Worm (Caenorhabditis elegans) whole organism, L4 larva: ENCODE results near the gene fbxa-9.

ENCODE experiments used
- F26F4.8 ChIP-seq: fragments of 200-800 bp; sonication (Bioruptor generic); conservative IDR thresholded peaks from 2 replicates; pipeline ENCODE4 v1.3.6; 2022; ENCODE audit warnings: missing genetic modification characterization, missing compliant biosample characterization
- F49E8.2 ChIP-seq: sonication (generic microtip); optimal IDR thresholded peaks from 2 replicates; lab custom pipeline; 2016; ENCODE audit warnings: missing compliant biosample characterization, mild to moderate bottlenecking, missing genetic modification characterization, borderline replicate concordance
- T26A8.4 ChIP-seq: fragments of 200-800 bp; sonication (Bioruptor generic); IDR thresholded peaks from 2 replicates; pipeline ENCODE4 v1.3.6; 2022; ENCODE audit warnings: missing genetic modification characterization, missing compliant biosample characterization
- aha-1 ChIP-seq: fragments of 150-350 bp; peaks from one replicate; lab custom pipeline; 2014; ENCODE audit warnings: missing biosample characterization, missing genetic modification characterization
- ama-1 ChIP-seq: fragments of 150-350 bp; optimal IDR thresholded peaks from 2 replicates; lab custom pipeline; 2014; ENCODE audit warnings: inconsistent platforms, mixed read lengths
- attf-4 ChIP-seq: sonication (generic microtip); optimal IDR thresholded peaks from 3 replicates; lab custom pipeline; 2017; ENCODE audit warnings: missing biosample characterization, missing genetic modification characterization
- ceh-32 ChIP-seq: sonication (generic microtip); optimal IDR thresholded peaks from 2 replicates; lab custom pipeline; 2016; ENCODE audit warnings: mild to moderate bottlenecking, missing genetic modification characterization, missing compliant biosample characterization; ENCODE audit not compliant: poor library complexity
- ctbp-1 ChIP-seq: fragments of 200-800 bp; sonication (Bioruptor generic); IDR thresholded peaks from 2 replicates; pipeline ENCODE4 v1.3.6; 2022; ENCODE audit warnings: missing genetic modification reagents, missing genetic modification characterization, missing compliant biosample characterization
- daf-12 ChIP-seq: fragments of 150-350 bp; optimal IDR thresholded peaks from 2 replicates; lab custom pipeline; 2014; ENCODE audit warnings: missing biosample characterization, missing genetic modification reagents, missing genetic modification characterization
- daf-16 ChIP-seq, 3 experiments: sonication (generic microtip); optimal IDR thresholded peaks; 2 replicates each; lab custom pipeline; 2016 to 2017; ENCODE audit warnings: missing genetic modification characterization in 3 of 3, missing genetic modification reagents in 3 of 3, mild to moderate bottlenecking in 2 of 3, missing compliant biosample characterization in 2 of 3, missing biosample characterization in 1 of 3, moderate library complexity in 1 of 3
- dmd-8 ChIP-seq: fragments of 200-800 bp; sonication (Bioruptor generic); IDR thresholded peaks from 2 replicates; pipeline ENCODE4 v1.3.6; 2022; ENCODE audit warnings: missing genetic modification characterization, missing compliant biosample characterization
- dve-1 ChIP-seq: sonication (generic microtip); optimal IDR thresholded peaks from 2 replicates; lab custom pipeline; 2017; ENCODE audit warnings: antibody characterized with exemption, mild to moderate bottlenecking, missing genetic modification characterization, missing compliant biosample characterization; ENCODE audit not compliant: insufficient read depth
- egl-43 ChIP-seq: fragments of 200-800 bp; sonication (Bioruptor generic); IDR thresholded peaks from 2 replicates; pipeline ENCODE4 v1.3.6; 2022; ENCODE audit warnings: missing genetic modification reagents, missing genetic modification characterization, missing compliant biosample characterization
- hif-1 ChIP-seq, 2 experiments: sonication (generic microtip); optimal IDR thresholded peaks; 2 replicates each; lab custom pipeline; 2016 to 2017; ENCODE audit warnings: missing compliant biosample characterization in 2 of 2, missing genetic modification characterization in 2 of 2, missing genetic modification reagents in 2 of 2, missing genotype in 2 of 2, mild to moderate bottlenecking in 1 of 2
- hlh-30 ChIP-seq: sonication (generic microtip); optimal IDR thresholded peaks from 2 replicates; lab custom pipeline; 2017; ENCODE audit warnings: antibody characterized with exemption, mild to moderate bottlenecking, missing genetic modification characterization, missing compliant biosample characterization; ENCODE audit not compliant: insufficient read depth
- lin-15B ChIP-seq: fragments of 150-350 bp; sonication (generic microtip); optimal IDR thresholded peaks from 3 replicates; lab custom pipeline; 2014; ENCODE audit warnings: missing biosample characterization, missing genetic modification characterization
- lin-29 ChIP-seq: fragments of 200-800 bp; sonication (Bioruptor generic); IDR thresholded peaks from 2 replicates; pipeline ENCODE4 v1.3.6; 2022; ENCODE audit warnings: missing genetic modification reagents, missing genetic modification characterization, missing compliant biosample characterization
- lin-38 ChIP-seq: fragments of 200-800 bp; sonication (Bioruptor generic); IDR thresholded peaks from 2 replicates; pipeline ENCODE4 v1.3.6; 2022; ENCODE audit warnings: missing genetic modification reagents, missing genetic modification characterization, missing compliant biosample characterization
- lsy-2 ChIP-seq, 2 experiments: fragments of 150-350 bp in 1 of 2; sonication (generic microtip) in 1 of 2; optimal IDR thresholded peaks; 2 replicates each; lab custom pipeline; 2014 to 2017; ENCODE audit warnings: missing biosample characterization in 2 of 2, missing genetic modification characterization in 2 of 2
- madf-5 ChIP-seq, 2 experiments: fragments of 200-800 bp; sonication (Bioruptor generic); IDR thresholded peaks; 2 replicates each; pipeline ENCODE4 v1.3.6; 2022; ENCODE audit warnings: missing compliant biosample characterization in 2 of 2, missing genetic modification characterization in 2 of 2
- mdl-1 ChIP-seq, 2 experiments: fragments of 150-350 bp in 1 of 2; sonication (generic microtip) in 1 of 2; optimal IDR thresholded peaks; 2 replicates each; lab custom pipeline; 2014 to 2017; ENCODE audit warnings: missing biosample characterization in 2 of 2, missing genetic modification characterization in 2 of 2
- mxl-2 ChIP-seq: fragments of 200-800 bp; sonication (Bioruptor generic); conservative IDR thresholded peaks from 2 replicates; pipeline ENCODE4 v1.3.6; 2022; ENCODE audit warnings: missing genetic modification reagents, missing genetic modification characterization, missing compliant biosample characterization
- nhr-10 ChIP-seq: fragments of 150-350 bp; optimal IDR thresholded peaks from 2 replicates; lab custom pipeline; 2014; ENCODE audit warnings: missing biosample characterization, missing genetic modification characterization
- nhr-28 ChIP-seq: fragments of 150-350 bp; optimal IDR thresholded peaks from 2 replicates; lab custom pipeline; 2014; ENCODE audit warnings: missing biosample characterization, missing genetic modification characterization
- nhr-41 ChIP-seq: fragments of 200-800 bp; sonication (Bioruptor generic); IDR thresholded peaks from 2 replicates; pipeline ENCODE4 v1.3.6; 2022; ENCODE audit warnings: missing genetic modification reagents, missing genetic modification characterization, missing compliant biosample characterization
- nhr-48 ChIP-seq: sonication (generic microtip); optimal IDR thresholded peaks from 2 replicates; lab custom pipeline; 2016; ENCODE audit warnings: mild to moderate bottlenecking, missing genetic modification characterization, missing compliant biosample characterization
- nhr-6 ChIP-seq: fragments of 150-350 bp; optimal IDR thresholded peaks from 2 replicates; lab custom pipeline; 2014; ENCODE audit warnings: missing biosample characterization, missing genetic modification characterization
- nhr-76 ChIP-seq: fragments of 150-350 bp; optimal IDR thresholded peaks from 2 replicates; lab custom pipeline; 2014; ENCODE audit warnings: missing biosample characterization, missing genetic modification characterization
- pha-4 ChIP-seq, 2 experiments: fragments of 150-350 bp in 1 of 2; fragments of 200-800 bp in 1 of 2; sonication (Bioruptor generic) in 1 of 2; IDR thresholded peaks in 1 of 2; optimal IDR thresholded peaks in 1 of 2; 2 replicates each; pipeline versions ENCODE4 v1.3.6 to Lab custom; 2014 to 2022; ENCODE audit warnings: missing genetic modification characterization in 2 of 2, missing genetic modification reagents in 2 of 2, missing biosample characterization in 1 of 2, missing compliant biosample characterization in 1 of 2
- rbr-2 ChIP-seq: sonication (generic microtip); optimal IDR thresholded peaks from 2 replicates; lab custom pipeline; 2016; ENCODE audit warnings: missing genotype, missing genetic modification characterization, missing compliant biosample characterization
- sdz-12 ChIP-seq: fragments of 200-800 bp; sonication (Bioruptor generic); optimal IDR thresholded peaks from 2 replicates; lab custom pipeline; 2018; ENCODE audit warnings: mild to moderate bottlenecking, missing genetic modification characterization, missing compliant biosample characterization
- set-16 ChIP-seq: fragments of 200-800 bp; sonication (Bioruptor generic); IDR thresholded peaks from 2 replicates; pipeline ENCODE4 v1.3.6; 2022; ENCODE audit warnings: missing genetic modification reagents, missing genetic modification characterization, missing compliant biosample characterization
- spr-1 ChIP-seq: sonication (generic microtip); optimal IDR thresholded peaks from 2 replicates; lab custom pipeline; 2016; ENCODE audit warnings: mild to moderate bottlenecking, missing genetic modification characterization, missing compliant biosample characterization
- spr-3 ChIP-seq: fragments of 200-800 bp; sonication (Bioruptor generic); optimal IDR thresholded peaks from 2 replicates; lab custom pipeline; 2018; ENCODE audit warnings: mild to moderate bottlenecking, missing genetic modification characterization, missing compliant biosample characterization
- tra-1 ChIP-seq: fragments of 200-800 bp; sonication (Bioruptor generic); IDR thresholded peaks from 2 replicates; pipeline ENCODE4 v1.3.6; 2022; ENCODE audit warnings: missing genetic modification reagents, missing genetic modification characterization, missing compliant biosample characterization
- unc-130 ChIP-seq: sonication (generic microtip); optimal IDR thresholded peaks from 2 replicates; lab custom pipeline; 2016; ENCODE audit warnings: missing genetic modification reagents, missing genetic modification characterization, missing compliant biosample characterization
- unc-39 ChIP-seq: sonication (generic microtip); optimal IDR thresholded peaks from 2 replicates; lab custom pipeline; 2017; ENCODE audit warnings: missing biosample characterization, missing genetic modification characterization
- unc-62 ChIP-seq, 3 experiments: fragments of 150-350 bp in 1 of 3; sonication (generic microtip); optimal IDR thresholded peaks in 2 of 3; peaks in 1 of 3; 1 replicate in 1 of 3; 2 replicates in 2 of 3; lab custom pipeline; 2014 to 2017; ENCODE audit warnings: missing biosample characterization in 3 of 3, missing genetic modification characterization in 3 of 3, missing genetic modification reagents in 3 of 3, missing genotype in 1 of 3
- ztf-7 ChIP-seq: fragments of 150-350 bp; optimal IDR thresholded peaks from 2 replicates; lab custom pipeline; 2014; ENCODE audit warnings: missing biosample characterization, missing genetic modification characterization

Gene fbxa-9

DNA sequence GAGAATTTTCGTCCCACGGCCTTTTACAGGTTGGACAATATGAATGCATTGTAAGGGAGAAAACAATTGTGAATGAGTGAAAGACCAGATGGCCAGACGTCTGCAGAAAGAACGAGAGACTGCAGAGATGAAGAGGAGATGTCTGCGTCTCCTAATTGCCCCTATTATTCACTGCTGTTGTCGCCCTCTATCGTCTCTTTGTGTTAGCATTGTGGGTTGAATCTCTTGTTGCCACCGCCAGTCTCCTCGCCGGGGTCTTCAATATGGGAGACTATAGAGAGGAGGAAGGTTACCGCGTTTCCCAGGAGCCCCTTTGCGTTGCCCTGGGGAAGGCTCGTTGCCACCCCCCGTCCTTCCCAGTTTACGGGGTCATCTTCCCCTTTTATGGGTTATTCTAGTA, 38.4 kb downstream of the fbxa-9 start, which contains the start of gene Y54F10BM.9 (continued):
- TF ChIP-seq nhr-6 (tag; lab: Kevin White, UChicago), result no peak
- TF ChIP-seq aha-1 (tag; lab: Kevin White, UChicago), result no peak
- peak in 1 of 2 experiments; percentile 52 for TF ChIP-seq unc-62 (GFP tag; optimal IDR thresholded peaks at IDR 0.05 in 1 of 2; lab: Kevin White, UChicago)
- no peak for TF ChIP-seq unc-62 (tag; optimal IDR thresholded peaks at IDR 0.05; lab: Kevin White, UChicago)
- no peak for TF ChIP-seq ceh-32 (tag; lab: Kevin White, UChicago)
- TF ChIP-seq attf-4 (tag; lab: Kevin White, UChicago), result no peak
- no peak for TF ChIP-seq nhr-10 (tag; lab: Kevin White, UChicago)
- TF ChIP-seq pha-4 (GFP tag; IDR thresholded peaks at IDR 0.05; lab: Robert Waterston, UW), result no peak
- no peak for TF ChIP-seq pha-4 (tag; optimal IDR thresholded peaks at IDR 0.05; lab: Kevin White, UChicago)
- TF ChIP-seq nhr-41, result no peak
- TF ChIP-seq F26F4.8 (GFP tag; lab: Robert Waterston, UW), result no peak
- no peak for TF ChIP-seq spr-3 (GFP tag; lab: Kevin White, UChicago)
- no peak for TF ChIP-seq mdl-1 (tag; optimal IDR thresholded peaks at IDR 0.05; lab: Kevin White, UChicago)
- TF ChIP-seq nhr-28 (tag; lab: Kevin White, UChicago), result no peak
- no peak for TF ChIP-seq nhr-48
- TF ChIP-seq F49E8.2 (tag; lab: Kevin White, UChicago), result no peak
- TF ChIP-seq lsy-2 (tag; optimal IDR thresholded peaks at IDR 0.05; lab: Kevin White, UChicago), result peak in 1 of 2 experiments; percentile 25
- TF ChIP-seq nhr-76 (tag; lab: Kevin White, UChicago), result no peak
- TF ChIP-seq mxl-2 (GFP tag; lab: Robert Waterston, UW), result no peak
- 0 out of 2 replicates have a peak, but pooled peaks have one; percentile 25 for TF ChIP-seq set-16 (GFP tag; lab: Robert Waterston, UW)
- TF ChIP-seq madf-5 (GFP tag; IDR thresholded peaks at IDR 0.05; lab: Robert Waterston, UW), result no peak
- no peak for TF ChIP-seq lin-29
- TF ChIP-seq spr-1 (tag; lab: Kevin White, UChicago), result no peak
- no peak for TF ChIP-seq sdz-12 (GFP tag; lab: Kevin White, UChicago)
- no peak for TF ChIP-seq daf-12
- TF ChIP-seq ama-1 (lab: Kevin White, UChicago), result no peak
- no peak for TF ChIP-seq ctbp-1
- TF ChIP-seq dmd-8 (GFP tag; lab: Robert Waterston, UW), result no peak
- no peak for TF ChIP-seq daf-16 (GFP tag; optimal IDR thresholded peaks at IDR 0.05; lab: Kevin White, UChicago)
- TF ChIP-seq daf-16 (tag; optimal IDR thresholded peaks at IDR 0.05; lab: Kevin White, UChicago), result no peak
- no peak for TF ChIP-seq egl-43 (GFP tag; lab: Robert Waterston, UW)
- peak; percentile 4 for TF ChIP-seq rbr-2
- TF ChIP-seq unc-130 (GFP tag; lab: Kevin White, UChicago), result no peak
- no peak for TF ChIP-seq lin-15B
- peak; percentile 21; the same call in 1 of the 2 replicates for TF ChIP-seq lin-38 (GFP tag; lab: Robert Waterston, UW)

- no peak for TF ChIP-seq unc-39 (tag; lab: Kevin White, UChicago)
- no peak for TF ChIP-seq ztf-7 (tag; lab: Kevin White, UChicago)
- TF ChIP-seq tra-1 (GFP tag; lab: Robert Waterston, UW), result no peak
- TF ChIP-seq T26A8.4 (GFP tag; lab: Robert Waterston, UW), result no peak
- no peak for TF ChIP-seq F26F4.8 (GFP tag; lab: Robert Waterston, UW)
Observed at ce11 chrIII:2308026-2308425, 41.6 kb downstream of the fbxa-9 start, which contains the start of the genes fbxa-1 and Y54F10BM.20. Gene fbxa-1, minus strand, starts transcription at chrIII:2308126. Gene Y54F10BM.20, plus strand, starts transcription at chrIII:2308256.

DNA sequence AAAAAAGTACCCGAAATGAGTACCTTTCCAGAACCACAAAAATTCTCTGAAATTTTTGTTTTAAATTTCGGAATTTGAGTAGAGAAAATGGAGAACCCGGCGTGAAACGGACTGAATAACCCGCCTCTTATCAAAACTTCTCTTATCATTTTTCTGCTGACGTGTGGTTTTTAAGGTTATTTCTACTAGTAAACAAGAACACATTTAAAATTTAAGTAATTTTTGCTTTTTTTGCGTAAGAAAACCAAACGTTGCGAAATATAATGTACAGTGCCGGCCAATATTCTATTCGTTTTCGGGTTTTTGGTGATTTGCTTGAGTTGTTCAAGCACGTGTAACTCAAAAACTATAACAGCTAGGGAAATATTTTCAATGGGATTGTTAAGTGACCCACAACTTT, 44.5 kb downstream of the fbxa-9 start:
- no peak for TF ChIP-seq daf-16 (GFP tag; optimal IDR thresholded peaks at IDR 0.05; lab: Kevin White, UChicago)
- peak; percentile 69 for TF ChIP-seq daf-16 (tag; optimal IDR thresholded peaks at IDR 0.05; lab: Kevin White, UChicago)
- TF ChIP-seq hlh-30 (tag; lab: Kevin White, UChicago), result no peak
- TF ChIP-seq hif-1 (tag; optimal IDR thresholded peaks at IDR 0.05; lab: Kevin White, UChicago), result peak in 1 of 2 experiments; percentile 24
- TF ChIP-seq dve-1 (tag; lab: Kevin White, UChicago), result peak; percentile 28
- TF ChIP-seq unc-39 (tag; lab: Kevin White, UChicago), result no peak
